Worm (Caenorhabditis elegans): ENCODE results near the gene grd-2.

DNA sequence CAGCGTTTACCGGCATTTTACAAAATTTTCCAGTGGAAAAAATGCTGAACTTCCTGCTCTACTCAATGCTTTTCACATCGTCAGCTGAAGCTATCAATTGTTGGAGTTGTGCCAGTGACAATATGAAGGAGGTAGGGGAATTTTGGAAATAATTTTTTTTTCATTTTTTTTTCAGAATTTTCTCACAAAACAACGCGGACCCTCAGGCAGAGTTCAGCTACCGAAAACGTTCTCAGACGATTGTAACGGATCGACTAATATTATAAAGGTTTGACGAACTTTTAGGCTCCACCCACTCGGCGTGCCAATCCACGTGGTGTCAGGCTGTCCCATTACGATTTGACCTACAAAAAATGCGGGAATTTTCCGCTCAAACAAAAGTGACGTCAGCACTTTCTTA, 30.1 kb upstream of the grd-2 start, which contains the start of gene F26F2.8:
- TF ChIP-seq zag-1 (tag; optimal IDR thresholded peaks at IDR 0.05) (no peak), ztf-11 (tag; optimal IDR thresholded peaks at IDR 0.05) (no peak), alr-1 (tag; optimal IDR thresholded peaks at IDR 0.05; ENCODE audit: borderline replicate concordance) (no peak), nhr-77 (tag; optimal IDR thresholded peaks at IDR 0.05) (no peak)
